Worm (Caenorhabditis elegans): ENCODE results near the gene aak-1.

Gene aak-1

ce11 chrIII:8799964-8800795 is 39.3 kb upstream of the aak-1 start, which contains the start of gene F54F2.6 (continued):
- TF ChIP-seq ceh-20 (GFP tag; IDR thresholded peaks at IDR 0.05) = peak; percentile 86
- peak; percentile 35 for TF ChIP-seq pqm-1 (tag; optimal IDR thresholded peaks at IDR 0.05)
- peak; percentile 93 for TF ChIP-seq rbr-2 (tag; optimal IDR thresholded peaks at IDR 0.05)
- peak; percentile 15 for TF ChIP-seq nhr-10 (tag; optimal IDR thresholded peaks at IDR 0.05)
- TF ChIP-seq mdl-1 (tag; optimal IDR thresholded peaks at IDR 0.05) = peak; percentile 69 to 98
- TF ChIP-seq daf-16 (GFP tag; optimal IDR thresholded peaks at IDR 0.05) = peak; percentile 20 to 93
- TF ChIP-seq daf-16 (tag; optimal IDR thresholded peaks at IDR 0.05) = peak; percentile 8
- TF ChIP-seq php-3 (GFP tag; IDR thresholded peaks at IDR 0.05) = no peak
- no peak for TF ChIP-seq unc-39 (tag; optimal IDR thresholded peaks at IDR 0.05)
- peak; percentile 78 for TF ChIP-seq dmd-6 (GFP tag; IDR thresholded peaks at IDR 0.05)
- peak; percentile 33 for TF ChIP-seq dpl-1 (GFP tag; optimal IDR thresholded peaks at IDR 0.05)
- TF ChIP-seq nhr-28 (tag; optimal IDR thresholded peaks at IDR 0.05) = peak; percentile 65
- TF ChIP-seq lin-13 (GFP tag; optimal IDR thresholded peaks at IDR 0.05) = peak; percentile 57
- no peak for TF ChIP-seq daf-8 (GFP tag; IDR thresholded peaks at IDR 0.05)
- peak; percentile 56 for TF ChIP-seq lin-38 (GFP tag; IDR thresholded peaks at IDR 0.05)
- peak; percentile 82 for TF ChIP-seq T20F7.1 (GFP tag; optimal IDR thresholded peaks at IDR 0.05)
- TF ChIP-seq unc-62 (GFP tag; optimal IDR thresholded peaks at IDR 0.05 in 1 of 2) = peak in 1 of 2 experiments; percentile 100
- peak; percentile 89 for TF ChIP-seq unc-62 (tag; optimal IDR thresholded peaks at IDR 0.05)
- peak; percentile 67; the same call in 1 of the 2 replicates for TF ChIP-seq dmd-8 (GFP tag; IDR thresholded peaks at IDR 0.05)
- peak; percentile 7 for TF ChIP-seq ceh-28 (tag; optimal IDR thresholded peaks at IDR 0.05)
- TF ChIP-seq ces-1 (GFP tag; optimal IDR thresholded peaks at IDR 0.05) = peak; percentile 27
- TF ChIP-seq attf-4 (tag; optimal IDR thresholded peaks at IDR 0.05) = no peak
- peak; percentile 13 for TF ChIP-seq nhr-237 (tag; optimal IDR thresholded peaks at IDR 0.05)
- TF ChIP-seq ZK546.5 (tag; optimal IDR thresholded peaks at IDR 0.05) = no peak
- no peak for TF ChIP-seq fos-1 (tag; optimal IDR thresholded peaks at IDR 0.05)
- no peak for TF ChIP-seq F49E8.2 (tag; optimal IDR thresholded peaks at IDR 0.05; ENCODE audit: borderline replicate concordance)
- TF ChIP-seq gei-8 (GFP tag; optimal IDR thresholded peaks at IDR 0.05) = peak; percentile 62
- TF ChIP-seq hlh-30 (tag; optimal IDR thresholded peaks at IDR 0.05; ENCODE audit: insufficient read depth) = peak; percentile 95
- TF ChIP-seq ceh-82 (tag; optimal IDR thresholded peaks at IDR 0.05) = no peak
- peak; percentile 86 for TF ChIP-seq nhr-48 (tag; optimal IDR thresholded peaks at IDR 0.05)
- peak; percentile 25 for TF ChIP-seq zip-2 (tag; optimal IDR thresholded peaks at IDR 0.05)

ce11 chrIII:8797211-8797733 is 36.4 kb upstream of the aak-1 start:
- TF ChIP-seq snpc-1.2 (GFP tag; IDR thresholded peaks at IDR 0.05) (no peak), ZK337.2 (GFP tag; IDR thresholded peaks at IDR 0.05) (0 out of 2 replicates have a peak, but pooled peaks have one; percentile 41), dpl-1 (GFP tag; optimal IDR thresholded peaks at IDR 0.05) (peak; percentile 58), ama-1 (optimal IDR thresholded peaks at IDR 0.05) (peak; percentile 37), zfp-2 (tag; optimal IDR thresholded peaks at IDR 0.05) (peak; percentile 57), fos-1 (tag; optimal IDR thresholded peaks at IDR 0.05) (no peak), pha-4 (GFP tag; IDR thresholded peaks at IDR 0.05) (peak; percentile 17; the same call in 1 of the 2 replicates), pha-4 (tag; optimal IDR thresholded peaks at IDR 0.05) (no peak), lin-15B (tag; optimal IDR thresholded peaks at IDR 0.05) (no peak), spr-1 (tag; optimal IDR thresholded peaks at IDR 0.05) (peak; percentile 64), set-16 (GFP tag; IDR thresholded peaks at IDR 0.05) (peak; percentile 58), F44E2.7 (GFP tag; IDR thresholded peaks at IDR 0.05) (no peak), madf-5 (GFP tag; IDR thresholded peaks at IDR 0.05) (0 out of 4 replicates have a peak, but pooled peaks have one; percentile 50), mdl-1 (tag; optimal IDR thresholded peaks at IDR 0.05) (peak; percentile 77 to 97), F37D6.2 (tag; optimal IDR thresholded peaks at IDR 0.05) (peak; percentile 80), zfp-3 (GFP tag; conservative IDR thresholded peaks at IDR 0.05) (0 out of 2 replicates have a peak, but pooled peaks have one; percentile 21), daf-19 (GFP tag; conservative IDR thresholded peaks at IDR 0.05) (peak; percentile 62; the same call in 1 of the 2 replicates), rbr-2 (tag; optimal IDR thresholded peaks at IDR 0.05) (peak; percentile 92), attf-4 (tag; optimal IDR thresholded peaks at IDR 0.05) (peak; percentile 19), nhr-10 (tag; optimal IDR thresholded peaks at IDR 0.05) (peak; percentile 81), nhr-6 (tag; optimal IDR thresholded peaks at IDR 0.05) (peak; percentile 40), hif-1 (tag; optimal IDR thresholded peaks at IDR 0.05) (peak; percentile 46 to 80), hlh-11 (tag; optimal IDR thresholded peaks at IDR 0.05) (peak; percentile 99), nhr-28 (tag; optimal IDR thresholded peaks at IDR 0.05) (peak; percentile 99), mes-2 (tag; optimal IDR thresholded peaks at IDR 0.05; ENCODE audit: poor library complexity, severe bottlenecking) (peak; percentile 56), T20F7.1 (GFP tag; optimal IDR thresholded peaks at IDR 0.05) (peak; percentile 72)

Measured in whole organism, L4 larva.